Worm (Caenorhabditis elegans): ENCODE results near the gene xpf-1.

DNA sequence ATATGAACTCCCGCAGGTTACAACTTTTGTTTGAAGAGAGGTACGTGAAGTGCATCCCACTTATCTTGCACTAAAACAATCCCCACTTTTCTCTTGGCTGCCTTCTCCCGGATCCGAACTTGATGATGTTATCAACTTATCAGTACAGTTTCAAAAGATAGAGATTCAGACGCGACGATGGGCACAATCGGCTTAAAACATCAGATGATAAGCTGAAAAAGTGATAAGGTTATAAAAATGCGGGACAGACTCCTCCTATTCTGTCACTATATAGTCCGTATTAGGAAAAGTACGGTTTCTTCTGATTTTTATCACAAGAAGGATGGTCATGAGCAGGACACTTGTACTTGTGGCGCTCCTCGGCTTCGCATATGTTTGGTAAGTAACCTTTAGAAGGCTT lies 43.2 kb downstream of the xpf-1 start, which contains the start of gene ctsa-1.2:
- TF ChIP-seq flt-1 (GFP tag; IDR thresholded peaks at IDR 0.05) (no peak), med-1 (GFP tag; optimal IDR thresholded peaks at IDR 0.05; ENCODE audit: insufficient read depth) (no peak)
